Worm (Caenorhabditis elegans) whole organism, mixed stage, embryonic: ENCODE data around the gene lido-12.

Source experiments
- elt-3 ChIP-seq: fragments of 150-350 bp; optimal IDR thresholded peaks from 2 replicates; lab custom pipeline; 2014; ENCODE audit warnings: missing biosample characterization, missing genetic modification characterization
- lin-13 ChIP-seq: fragments of 150-350 bp; optimal IDR thresholded peaks from 2 replicates; lab custom pipeline; 2014; ENCODE audit warnings: missing biosample characterization, missing genetic modification characterization
- lsy-2 ChIP-seq: fragments of 150-350 bp; optimal IDR thresholded peaks from 2 replicates; lab custom pipeline; 2014; ENCODE audit warnings: missing biosample characterization, missing genetic modification characterization
- nhr-76 ChIP-seq: sonication (generic microtip); optimal IDR thresholded peaks from 2 replicates; lab custom pipeline; 2017; ENCODE audit warnings: missing biosample characterization, missing genetic modification characterization
- snpc-4 ChIP-seq: fragments of 150-350 bp; optimal IDR thresholded peaks from 2 replicates; lab custom pipeline; 2014; ENCODE audit warnings: missing biosample characterization, missing genetic modification characterization
- unc-62 ChIP-seq: fragments of 150-350 bp; optimal IDR thresholded peaks from 2 replicates; lab custom pipeline; 2014; ENCODE audit warnings: missing biosample characterization, missing genetic modification reagents, missing genetic modification characterization
- ztf-11 ChIP-seq: fragments of 150-350 bp; optimal IDR thresholded peaks from 2 replicates; lab custom pipeline; 2014; ENCODE audit warnings: missing biosample characterization, missing genetic modification characterization

- TF ChIP-seq lin-13 (tag; lab: Kevin White, UChicago) (no peak), nhr-76 (tag; lab: Kevin White, UChicago) (no peak), snpc-4 (tag; lab: Kevin White, UChicago) (no peak), unc-62 (GFP tag; lab: Kevin White, UChicago) (peak; percentile 94), elt-3 (tag; lab: Kevin White, UChicago) (no peak), ztf-11 (no peak), lsy-2 (tag; lab: Kevin White, UChicago) (no peak)
Measured at ce11 chrII:2994590-2995392, 10.8 kb upstream of the lido-12 start.
